Worm (Caenorhabditis elegans) whole organism, L4 larva: ENCODE measurements around the gene acs-14.

Experiments used
- T20F7.1 ChIP-seq: fragments of 200-800 bp; sonication (Bioruptor generic); optimal IDR thresholded peaks from 2 replicates; lab custom pipeline; 2018; ENCODE audit warnings: mild to moderate bottlenecking, missing genetic modification characterization, missing compliant biosample characterization
- ZK337.2 ChIP-seq: fragments of 200-800 bp; sonication (Bioruptor generic); IDR thresholded peaks from 2 replicates; pipeline ENCODE4 v1.3.6; 2022; ENCODE audit warnings: missing genetic modification reagents, missing genetic modification characterization, missing compliant biosample characterization
- ZK546.5 ChIP-seq, 2 experiments: sonication (generic microtip); optimal IDR thresholded peaks; 2 replicates each; lab custom pipeline; 2017; ENCODE audit warnings: missing biosample characterization in 2 of 2, missing genetic modification characterization in 2 of 2
- aha-1 ChIP-seq: fragments of 150-350 bp; peaks from one replicate; lab custom pipeline; 2014; ENCODE audit warnings: missing biosample characterization, missing genetic modification characterization
- aly-2 ChIP-seq: sonication (generic microtip); optimal IDR thresholded peaks from 2 replicates; lab custom pipeline; 2018; ENCODE audit warnings: missing biosample characterization, missing genetic modification characterization
- ceh-32 ChIP-seq: sonication (generic microtip); optimal IDR thresholded peaks from 2 replicates; lab custom pipeline; 2016; ENCODE audit warnings: mild to moderate bottlenecking, missing genetic modification characterization, missing compliant biosample characterization; ENCODE audit not compliant: poor library complexity
- ceh-62 ChIP-seq: sonication (generic microtip); optimal IDR thresholded peaks from 2 replicates; lab custom pipeline; 2017; ENCODE audit warnings: missing biosample characterization, missing genetic modification characterization
- ceh-82 ChIP-seq: sonication (generic microtip); optimal IDR thresholded peaks from 2 replicates; lab custom pipeline; 2017; ENCODE audit warnings: missing biosample characterization, missing genetic modification characterization
- daf-16 ChIP-seq, 3 experiments: sonication (generic microtip); optimal IDR thresholded peaks; 2 replicates each; lab custom pipeline; 2016 to 2017; ENCODE audit warnings: missing genetic modification characterization in 3 of 3, missing genetic modification reagents in 3 of 3, mild to moderate bottlenecking in 2 of 3, missing compliant biosample characterization in 2 of 3, missing biosample characterization in 1 of 3, moderate library complexity in 1 of 3
- daf-19 ChIP-seq: fragments of 200-800 bp; sonication (Bioruptor generic); conservative IDR thresholded peaks from 2 replicates; pipeline ENCODE4 v1.3.6; 2022; ENCODE audit warnings: missing genetic modification characterization, missing compliant biosample characterization
- dmd-6 ChIP-seq: fragments of 200-800 bp; sonication (Bioruptor generic); IDR thresholded peaks from 2 replicates; pipeline ENCODE4 v1.3.6; 2022; ENCODE audit warnings: missing genetic modification reagents, missing genetic modification characterization, missing compliant biosample characterization
- dmd-9 ChIP-seq: fragments of 200-800 bp; sonication (Bioruptor generic); IDR thresholded peaks from 2 replicates; pipeline ENCODE4 v1.3.6; 2022; ENCODE audit warnings: missing genetic modification reagents, missing genetic modification characterization, missing compliant biosample characterization
- duxl-1 ChIP-seq: sonication (generic microtip); optimal IDR thresholded peaks from 2 replicates; lab custom pipeline; 2016; ENCODE audit warnings: mild to moderate bottlenecking, missing genetic modification characterization, moderate library complexity, missing compliant biosample characterization; ENCODE audit not compliant: poor library complexity
- dve-1 ChIP-seq: sonication (generic microtip); optimal IDR thresholded peaks from 2 replicates; lab custom pipeline; 2017; ENCODE audit warnings: antibody characterized with exemption, mild to moderate bottlenecking, missing genetic modification characterization, missing compliant biosample characterization; ENCODE audit not compliant: insufficient read depth
- fkh-10 ChIP-seq: fragments of 150-350 bp; optimal IDR thresholded peaks from 2 replicates; lab custom pipeline; 2014; ENCODE audit warnings: missing biosample characterization, missing genetic modification reagents, missing genetic modification characterization
- hlh-11 ChIP-seq: fragments of 200-800 bp; sonication (Bioruptor generic); optimal IDR thresholded peaks from 2 replicates; lab custom pipeline; 2018; ENCODE audit warnings: mild to moderate bottlenecking, missing genetic modification characterization, missing compliant biosample characterization
- jun-1 ChIP-seq: fragments of 150-350 bp; optimal IDR thresholded peaks from 2 replicates; lab custom pipeline; 2014; ENCODE audit warnings: missing biosample characterization, missing genetic modification reagents, missing genetic modification characterization
- lin-1 ChIP-seq: fragments of 200-800 bp; sonication (Bioruptor generic); IDR thresholded peaks from 2 replicates; pipeline ENCODE4 v1.3.6; 2022; ENCODE audit warnings: missing genetic modification reagents, missing genetic modification characterization, missing compliant biosample characterization
- lin-15B ChIP-seq: fragments of 150-350 bp; sonication (generic microtip); optimal IDR thresholded peaks from 3 replicates; lab custom pipeline; 2014; ENCODE audit warnings: missing biosample characterization, missing genetic modification characterization
- lin-38 ChIP-seq: fragments of 200-800 bp; sonication (Bioruptor generic); IDR thresholded peaks from 2 replicates; pipeline ENCODE4 v1.3.6; 2022; ENCODE audit warnings: missing genetic modification reagents, missing genetic modification characterization, missing compliant biosample characterization
- lin-39 ChIP-seq: fragments of 150-350 bp; optimal IDR thresholded peaks from 2 replicates; lab custom pipeline; 2014; ENCODE audit warnings: missing biosample characterization, missing genetic modification reagents, missing genetic modification characterization
- madf-5 ChIP-seq, 2 experiments: fragments of 200-800 bp; sonication (Bioruptor generic); IDR thresholded peaks; 2 replicates each; pipeline ENCODE4 v1.3.6; 2022; ENCODE audit warnings: missing compliant biosample characterization in 2 of 2, missing genetic modification characterization in 2 of 2
- mdl-1 ChIP-seq, 2 experiments: fragments of 150-350 bp in 1 of 2; sonication (generic microtip) in 1 of 2; optimal IDR thresholded peaks; 2 replicates each; lab custom pipeline; 2014 to 2017; ENCODE audit warnings: missing biosample characterization in 2 of 2, missing genetic modification characterization in 2 of 2
- nhr-111 ChIP-seq: fragments of 200-800 bp; sonication (Bioruptor generic); optimal IDR thresholded peaks from 2 replicates; lab custom pipeline; 2018; ENCODE audit warnings: mild to moderate bottlenecking, missing genetic modification characterization, missing compliant biosample characterization
- nhr-237 ChIP-seq: sonication (generic microtip); optimal IDR thresholded peaks from 2 replicates; lab custom pipeline; 2017; ENCODE audit warnings: missing biosample characterization, missing genetic modification characterization
- nhr-28 ChIP-seq: fragments of 150-350 bp; optimal IDR thresholded peaks from 2 replicates; lab custom pipeline; 2014; ENCODE audit warnings: missing biosample characterization, missing genetic modification characterization
- nhr-48 ChIP-seq: sonication (generic microtip); optimal IDR thresholded peaks from 2 replicates; lab custom pipeline; 2016; ENCODE audit warnings: mild to moderate bottlenecking, missing genetic modification characterization, missing compliant biosample characterization
- nhr-76 ChIP-seq: fragments of 150-350 bp; optimal IDR thresholded peaks from 2 replicates; lab custom pipeline; 2014; ENCODE audit warnings: missing biosample characterization, missing genetic modification characterization
- pha-4 ChIP-seq, 2 experiments: fragments of 150-350 bp in 1 of 2; fragments of 200-800 bp in 1 of 2; sonication (Bioruptor generic) in 1 of 2; IDR thresholded peaks in 1 of 2; optimal IDR thresholded peaks in 1 of 2; 2 replicates each; pipeline versions ENCODE4 v1.3.6 to Lab custom; 2014 to 2022; ENCODE audit warnings: missing genetic modification characterization in 2 of 2, missing genetic modification reagents in 2 of 2, missing biosample characterization in 1 of 2, missing compliant biosample characterization in 1 of 2
- rbr-2 ChIP-seq: sonication (generic microtip); optimal IDR thresholded peaks from 2 replicates; lab custom pipeline; 2016; ENCODE audit warnings: missing genotype, missing genetic modification characterization, missing compliant biosample characterization
- sdz-12 ChIP-seq: fragments of 200-800 bp; sonication (Bioruptor generic); optimal IDR thresholded peaks from 2 replicates; lab custom pipeline; 2018; ENCODE audit warnings: mild to moderate bottlenecking, missing genetic modification characterization, missing compliant biosample characterization
- skn-1 ChIP-seq: fragments of 150-350 bp; optimal IDR thresholded peaks from 2 replicates; lab custom pipeline; 2014; ENCODE audit warnings: missing biosample characterization, missing genetic modification characterization
- snpc-1.2 ChIP-seq: fragments of 200-800 bp; sonication (Bioruptor generic); IDR thresholded peaks from 2 replicates; pipeline ENCODE4 v1.3.6; 2022; ENCODE audit warnings: missing genetic modification reagents, missing genetic modification characterization, missing compliant biosample characterization
- tag-97 ChIP-seq: fragments of 200-800 bp; sonication (Bioruptor generic); IDR thresholded peaks from 2 replicates; pipeline ENCODE4 v1.3.6; 2022; ENCODE audit warnings: missing genetic modification characterization, missing compliant biosample characterization
- unc-39 ChIP-seq: sonication (generic microtip); optimal IDR thresholded peaks from 2 replicates; lab custom pipeline; 2017; ENCODE audit warnings: missing biosample characterization, missing genetic modification characterization
- unc-62 ChIP-seq, 3 experiments: fragments of 150-350 bp in 1 of 3; sonication (generic microtip); optimal IDR thresholded peaks in 2 of 3; peaks in 1 of 3; 1 replicate in 1 of 3; 2 replicates in 2 of 3; lab custom pipeline; 2014 to 2017; ENCODE audit warnings: missing biosample characterization in 3 of 3, missing genetic modification characterization in 3 of 3, missing genetic modification reagents in 3 of 3, missing genotype in 1 of 3
- zag-1 ChIP-seq: fragments of 150-350 bp; optimal IDR thresholded peaks from 2 replicates; lab custom pipeline; 2014; ENCODE audit warnings: missing biosample characterization, missing genetic modification characterization
- ztf-7 ChIP-seq: fragments of 150-350 bp; optimal IDR thresholded peaks from 2 replicates; lab custom pipeline; 2014; ENCODE audit warnings: missing biosample characterization, missing genetic modification characterization

The acs-14 gene

ce11 chrV:9516280-9516679 lies 8.3 kb downstream of the acs-14 start (continued):
- TF ChIP-seq dmd-6 (GFP tag; lab: Robert Waterston, UW) = peak; percentile 84
- TF ChIP-seq ceh-62 = no peak
- TF ChIP-seq lin-1 (GFP tag; lab: Robert Waterston, UW) = no peak
- no peak for TF ChIP-seq dmd-9
- TF ChIP-seq ztf-7 (tag; lab: Kevin White, UChicago) = no peak
- TF ChIP-seq ZK337.2 (GFP tag; lab: Robert Waterston, UW) = no peak
- no peak for TF ChIP-seq daf-16 (GFP tag; optimal IDR thresholded peaks at IDR 0.05; lab: Kevin White, UChicago)
- TF ChIP-seq daf-16 (tag; optimal IDR thresholded peaks at IDR 0.05; lab: Kevin White, UChicago) = no peak
- no peak for TF ChIP-seq aly-2 (tag; lab: Kevin White, UChicago)
- TF ChIP-seq hlh-11 (tag; lab: Kevin White, UChicago) = peak; percentile 64
- peak; percentile 82 for TF ChIP-seq dve-1 (tag; lab: Kevin White, UChicago)
- peak; percentile 3 for TF ChIP-seq T20F7.1 (GFP tag; lab: Kevin White, UChicago)

ce11 chrV:9518832-9519231 lies 10.9 kb downstream of the acs-14 start, which contains the start of gene C50F4.8:
TSS of gene C50F4.8 (minus strand) at chrV:9518859.
- TF ChIP-seq daf-19 (GFP tag; lab: Robert Waterston, UW) = no peak
- TF ChIP-seq dve-1 (tag; lab: Kevin White, UChicago) = peak; percentile 24
- TF ChIP-seq unc-62 (GFP tag; optimal IDR thresholded peaks at IDR 0.05 in 1 of 2; lab: Kevin White, UChicago) = peak in 1 of 2 experiments; percentile 35
- TF ChIP-seq unc-62 (tag; optimal IDR thresholded peaks at IDR 0.05; lab: Kevin White, UChicago) = no peak
- TF ChIP-seq nhr-28 (tag; lab: Kevin White, UChicago) = peak; percentile 39

ce11 chrV:9521697-9522096 lies 13.8 kb downstream of the acs-14 start:
- TF ChIP-seq mdl-1 (tag; optimal IDR thresholded peaks at IDR 0.05; lab: Kevin White, UChicago) (no peak), nhr-111 (no peak), ceh-62 (no peak), lin-39 (tag; lab: Kevin White, UChicago) (no peak), unc-62 (GFP tag; optimal IDR thresholded peaks at IDR 0.05 in 1 of 2; lab: Kevin White, UChicago) (peak in 1 of 2 experiments; percentile 62), unc-62 (tag; optimal IDR thresholded peaks at IDR 0.05; lab: Kevin White, UChicago) (no peak), tag-97 (GFP tag; lab: Robert Waterston, UW) (no peak), aha-1 (tag; lab: Kevin White, UChicago) (peak; percentile 46), duxl-1 (no peak), skn-1 (tag; lab: Kevin White, UChicago) (no peak), jun-1 (tag; lab: Kevin White, UChicago) (no peak), unc-39 (tag; lab: Kevin White, UChicago) (no peak), rbr-2 (tag; lab: Kevin White, UChicago) (no peak), ceh-32 (no peak), pha-4 (GFP tag; IDR thresholded peaks at IDR 0.05; lab: Robert Waterston, UW) (no peak), pha-4 (tag; optimal IDR thresholded peaks at IDR 0.05; lab: Kevin White, UChicago) (no peak)
- TF ChIP-seq, all 104 proteins: peak for 2

ce11 chrV:9524099-9524498 lies 16.2 kb downstream of the acs-14 start, which contains the start of gene C50F4.9:
TSS of gene C50F4.9 (minus strand) at chrV:9524199.
- TF ChIP-seq nhr-48 (tag; lab: Kevin White, UChicago) = no peak
- no peak for TF ChIP-seq ceh-32
- TF ChIP-seq ztf-7 (tag; lab: Kevin White, UChicago) = no peak
- TF ChIP-seq zag-1 = no peak
- no peak for TF ChIP-seq skn-1 (tag; lab: Kevin White, UChicago)
- TF ChIP-seq T20F7.1 (GFP tag; lab: Kevin White, UChicago) = no peak
- TF ChIP-seq lin-38 (GFP tag; lab: Robert Waterston, UW) = no peak
- TF ChIP-seq nhr-76 = no peak
- no peak for TF ChIP-seq ceh-62
- no peak for TF ChIP-seq ceh-82 (tag; lab: Kevin White, UChicago)
- TF ChIP-seq fkh-10 (GFP tag; lab: Kevin White, UChicago) = no peak
- no peak for TF ChIP-seq lin-15B
- TF ChIP-seq nhr-237 (tag; lab: Kevin White, UChicago) = no peak
- TF ChIP-seq ZK546.5 (tag; optimal IDR thresholded peaks at IDR 0.05; lab: Kevin White, UChicago) = no peak
- TF ChIP-seq madf-5 (GFP tag; IDR thresholded peaks at IDR 0.05; lab: Robert Waterston, UW) = no peak
- TF ChIP-seq sdz-12 (GFP tag; lab: Kevin White, UChicago) = no peak
- no peak for TF ChIP-seq snpc-1.2 (GFP tag; lab: Robert Waterston, UW)
